Worm (Caenorhabditis elegans): ENCODE data around the gene dpy-4.

- no peak for TF ChIP-seq tlf-1 (GFP tag; optimal IDR thresholded peaks at IDR 0.05)
- TF ChIP-seq ztf-28 (GFP tag; IDR thresholded peaks at IDR 0.05) = no peak
- no peak for TF ChIP-seq let-607 (tag; optimal IDR thresholded peaks at IDR 0.05)
- no peak for TF ChIP-seq unc-62 (GFP tag; optimal IDR thresholded peaks at IDR 0.05)
- TF ChIP-seq Y95B8A.8 (GFP tag; IDR thresholded peaks at IDR 0.05) = no peak
- no peak for TF ChIP-seq efl-1 (GFP tag; optimal IDR thresholded peaks at IDR 0.05)
- TF ChIP-seq ztf-18 (tag; optimal IDR thresholded peaks at IDR 0.05) = no peak
- TF ChIP-seq attf-6 (GFP tag; IDR thresholded peaks at IDR 0.05) = no peak
- no peak for TF ChIP-seq F23B12.7 (tag; optimal IDR thresholded peaks at IDR 0.05; ENCODE audit: insufficient read depth)
- no peak for TF ChIP-seq sea-2 (GFP tag; IDR thresholded peaks at IDR 0.05)
- no peak for TF ChIP-seq nhr-120 (GFP tag; IDR thresholded peaks at IDR 0.05)
These were observed 26.5 kb downstream of the dpy-4 start for ce11 chrIV:14960061-14960460.
